Fruit fly (Drosophila melanogaster): Measurements from ENCODE around the gene Golgin104.

Gene Golgin104

DNA sequence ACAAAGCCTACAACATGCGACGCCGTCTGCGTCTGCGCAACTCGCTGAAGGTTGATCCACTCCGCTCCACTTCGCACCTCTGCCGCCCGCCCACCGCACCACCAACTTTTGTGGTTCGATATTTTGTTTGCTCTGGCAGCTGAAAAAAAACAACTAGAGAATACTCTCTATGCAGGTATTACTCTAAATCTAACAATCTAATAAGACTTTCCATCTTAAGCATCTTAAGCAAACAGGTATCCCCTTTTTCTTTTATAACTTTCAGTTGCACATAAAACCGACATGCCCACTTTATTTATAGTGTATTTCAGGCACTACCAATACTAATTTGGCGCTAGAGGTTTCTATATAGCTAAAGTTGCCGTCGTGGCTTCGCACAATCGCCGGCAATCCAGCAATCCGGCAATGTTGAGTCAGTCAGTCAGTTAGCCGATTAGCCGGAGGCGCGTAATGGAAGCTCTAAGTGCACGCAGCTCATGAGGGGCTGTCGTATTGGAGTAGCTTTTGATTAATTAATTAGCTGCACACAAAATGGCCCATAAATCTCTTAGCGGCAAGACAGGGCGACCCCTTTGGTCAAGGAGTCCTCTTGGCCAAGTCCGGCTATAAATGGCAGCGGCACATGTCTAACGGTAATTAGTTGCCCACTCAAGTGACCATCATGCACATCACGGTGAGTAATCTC, 23.4 kb downstream of the Golgin104 start, which contains the start of gene CG13058 (continued):
- no peak for TF ChIP-seq CG13287 (GFP tag; IDR thresholded peaks at IDR 0.05; ENCODE audit: partially characterized antibody)
- TF ChIP-seq tio (GFP tag; optimal IDR thresholded peaks at IDR 0.05): peak; percentile 2
- no peak for TF ChIP-seq CG11456 (GFP tag; IDR thresholded peaks at IDR 0.05)
- TF ChIP-seq Atf6 (GFP tag; IDR thresholded peaks at IDR 0.05): peak; percentile 84
- peak; percentile 53 for TF ChIP-seq CG17359 (tag; optimal IDR thresholded peaks at IDR 0.05)
- TF ChIP-seq CG11695 (GFP tag; IDR thresholded peaks at IDR 0.05): peak; percentile 67
- TF ChIP-seq CG4282 (GFP tag; optimal IDR thresholded peaks at IDR 0.05): no peak
- TF ChIP-seq trh (GFP tag; optimal IDR thresholded peaks at IDR 0.05): no peak
- TF ChIP-seq HLH54F (GFP tag; optimal IDR thresholded peaks at IDR 0.05): peak; percentile 64
- TF ChIP-seq Ets65A (GFP tag): peak; percentile 45
- no peak for TF ChIP-seq ro (GFP tag; IDR thresholded peaks at IDR 0.05)
- no peak for TF ChIP-seq CG6813 (GFP tag; optimal IDR thresholded peaks at IDR 0.05)
- TF ChIP-seq wek (GFP tag; optimal IDR thresholded peaks at IDR 0.05): no peak
- TF ChIP-seq CG7963 (GFP tag; IDR thresholded peaks at IDR 0.05; ENCODE audit: partially characterized antibody): no peak
- no peak for TF ChIP-seq CG8290 (GFP tag; optimal IDR thresholded peaks at IDR 0.05)
- TF ChIP-seq CG8290 (tag; optimal IDR thresholded peaks at IDR 0.05): peak in 1 of 2 experiments; percentile 81
- peak; percentile 64; the same call in 2 of the 3 replicates for TF ChIP-seq Dbx (GFP tag; IDR thresholded peaks at IDR 0.05)
- peak; percentile 71 for TF ChIP-seq CG9817 (tag; optimal IDR thresholded peaks at IDR 0.05)
- TF ChIP-seq Doc3 (GFP tag; IDR thresholded peaks at IDR 0.05; ENCODE audit: partially characterized antibody): no peak
- no peak for TF ChIP-seq B-H1 (GFP tag; IDR thresholded peaks at IDR 0.05)
- TF ChIP-seq eve (GFP tag; optimal IDR thresholded peaks at IDR 0.05): no peak
- no peak for TF ChIP-seq CG11085 (GFP tag; IDR thresholded peaks at IDR 0.05)
- TF ChIP-seq CG32532 (GFP tag; IDR thresholded peaks at IDR 0.05): no peak
- TF ChIP-seq CG10321 (GFP tag; IDR thresholded peaks at IDR 0.05): no peak
- no peak for TF ChIP-seq CG32772 (GFP tag; IDR thresholded peaks at IDR 0.05)
- peak; percentile 44 for TF ChIP-seq CG1647 (GFP tag; optimal IDR thresholded peaks at IDR 0.05)
- peak; percentile 18; the same call in 1 of the 2 replicates for TF ChIP-seq CG9215 (GFP tag; IDR thresholded peaks at IDR 0.05)
- TF ChIP-seq twi (tag; optimal IDR thresholded peaks at IDR 0.05): no peak
- TF ChIP-seq hth (optimal IDR thresholded peaks at IDR 0.05): no peak
- TF ChIP-seq crc (GFP tag; optimal IDR thresholded peaks at IDR 0.05): no peak
- no peak for TF ChIP-seq psq (GFP tag; optimal IDR thresholded peaks at IDR 0.05)
- TF ChIP-seq tap (tag; optimal IDR thresholded peaks at IDR 0.05): peak; percentile 59
- no peak for TF ChIP-seq sqz (GFP tag; optimal IDR thresholded peaks at IDR 0.05)
- TF ChIP-seq lilli (GFP tag; optimal IDR thresholded peaks at IDR 0.05): peak; percentile 68
- TF ChIP-seq CG30431 (GFP tag; optimal IDR thresholded peaks at IDR 0.05): peak; percentile 27
- TF ChIP-seq CG10366 (GFP tag; IDR thresholded peaks at IDR 0.05): peak; percentile 87
- TF ChIP-seq trem (tag; optimal IDR thresholded peaks at IDR 0.05): no peak
- no peak for TF ChIP-seq hbn (GFP tag; IDR thresholded peaks at IDR 0.05; ENCODE audit: partially characterized antibody)
- no peak for TF ChIP-seq pnt (GFP tag; optimal IDR thresholded peaks at IDR 0.05)
- no peak for TF ChIP-seq CG12391 (tag; optimal IDR thresholded peaks at IDR 0.05)
- peak; percentile 53 for TF ChIP-seq Sox100B (GFP tag; optimal IDR thresholded peaks at IDR 0.05)
- no peak for TF ChIP-seq Poxn (GFP tag; IDR thresholded peaks at IDR 0.05)
- no peak for TF ChIP-seq eyg (GFP tag; optimal IDR thresholded peaks at IDR 0.05)
- no peak for TF ChIP-seq Rx (GFP tag; IDR thresholded peaks at IDR 0.05)
- TF ChIP-seq btn (GFP tag; optimal IDR thresholded peaks at IDR 0.05): no peak
- no peak for TF ChIP-seq CG1832 (GFP tag; optimal IDR thresholded peaks at IDR 0.05)
- TF ChIP-seq CG11696 (GFP tag; IDR thresholded peaks at IDR 0.05): no peak
- no peak for TF ChIP-seq CG5953 (GFP tag; IDR thresholded peaks at IDR 0.05)
- TF ChIP-seq usp (GFP tag; optimal IDR thresholded peaks at IDR 0.05): no peak
- TF ChIP-seq sna (GFP tag; IDR thresholded peaks at IDR 0.05; ENCODE audit: partially characterized antibody): no peak
- peak; percentile 64 for TF ChIP-seq odd (GFP tag; optimal IDR thresholded peaks at IDR 0.05)
- no peak for TF ChIP-seq kay (GFP tag; optimal IDR thresholded peaks at IDR 0.05)
